Worm (Caenorhabditis elegans): ENCODE data around the gene srbc-68.

srbc-68 gene

ce11 chrV:3509878-3510277 is 36.5 kb downstream of the srbc-68 start, which contains the start of gene str-228:
str-228 (plus strand) TSS chrV:3510178.
- TF ChIP-seq rcor-1 (GFP tag; IDR thresholded peaks at IDR 0.05) (no peak), lin-54 (GFP tag; optimal IDR thresholded peaks at IDR 0.05) (no peak), repo-1 (tag; optimal IDR thresholded peaks at IDR 0.05) (no peak), hmg-20 (GFP tag; IDR thresholded peaks at IDR 0.05) (no peak), ztf-18 (tag; optimal IDR thresholded peaks at IDR 0.05) (no peak), bed-1 (GFP tag; IDR thresholded peaks at IDR 0.05) (no peak), efl-1 (GFP tag; optimal IDR thresholded peaks at IDR 0.05) (no peak), sdz-38 (tag; optimal IDR thresholded peaks at IDR 0.05) (no peak), snpc-4 (GFP tag; optimal IDR thresholded peaks at IDR 0.05) (no peak), snpc-4 (tag; optimal IDR thresholded peaks at IDR 0.05) (no peak), B0261.1 (tag; optimal IDR thresholded peaks at IDR 0.05) (no peak), hlh-26 (GFP tag; conservative IDR thresholded peaks at IDR 0.05) (no peak), hrde-1 (tag; optimal IDR thresholded peaks at IDR 0.05; ENCODE audit: borderline replicate concordance) (no peak), ZK185.1 (tag; optimal IDR thresholded peaks at IDR 0.05; ENCODE audit: poor library complexity, severe bottlenecking) (no peak), F39B2.1 (GFP tag; IDR thresholded peaks at IDR 0.05) (no peak), attf-5 (GFP tag; optimal IDR thresholded peaks at IDR 0.05) (no peak), F52B5.7 (tag; optimal IDR thresholded peaks at IDR 0.05) (no peak)

ce11 chrV:3507691-3508090 is 38.7 kb downstream of the srbc-68 start, which contains the start of gene str-225:
str-225 (plus strand) TSS chrV:3507822.
- no peak for TF ChIP-seq ekl-4 (GFP tag; IDR thresholded peaks at IDR 0.05)

DNA sequence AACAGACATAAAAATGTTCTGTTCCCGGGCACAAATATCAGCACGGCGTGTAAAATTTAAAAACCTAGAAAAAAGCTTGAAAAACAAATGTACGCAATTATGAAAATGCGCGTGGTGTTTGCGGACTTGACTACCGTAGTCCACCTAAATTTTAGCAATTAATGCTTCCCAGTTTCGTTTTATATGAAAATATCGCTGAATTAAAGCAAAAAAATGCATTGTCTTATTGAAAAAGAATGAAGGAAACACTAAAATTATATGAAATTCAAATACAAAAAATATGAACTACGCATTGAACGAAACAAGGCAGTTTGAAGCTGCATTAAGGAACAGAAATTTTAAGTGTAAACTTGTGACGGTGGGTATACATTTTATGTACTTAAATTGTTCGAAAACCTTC is 40.2 kb downstream of the srbc-68 start, which contains the start of gene ugt-64:
ugt-64 (minus strand) TSS at position 101 of the 400 bp plus-strand sequence.
- TF ChIP-seq lsl-1 (GFP tag; optimal IDR thresholded peaks at IDR 0.05), result peak; percentile 24

- TF ChIP-seq rpc-1 (optimal IDR thresholded peaks at IDR 0.05) (no peak), rpc-1 (tag; optimal IDR thresholded peaks at IDR 0.05) (no peak), tlf-1 (GFP tag; optimal IDR thresholded peaks at IDR 0.05) (no peak), ztf-6 (GFP tag; IDR thresholded peaks at IDR 0.05) (no peak), Y53F4B.3 (GFP tag; IDR thresholded peaks at IDR 0.05) (no peak), pha-4 (tag; optimal IDR thresholded peaks at IDR 0.05) (peak; percentile 48), tbp1 (GFP tag; optimal IDR thresholded peaks at IDR 0.05) (peak; percentile 21), zfh-2 (GFP tag; conservative IDR thresholded peaks at IDR 0.05) (no peak), atf-7 (tag; optimal IDR thresholded peaks at IDR 0.05) (peak; percentile 26), lin-54 (GFP tag; optimal IDR thresholded peaks at IDR 0.05) (no peak), Y53G8AR.9 (GFP tag; conservative IDR thresholded peaks at IDR 0.05) (no peak), unc-62 (GFP tag; optimal IDR thresholded peaks at IDR 0.05) (peak; percentile 62), ets-4 (GFP tag; optimal IDR thresholded peaks at IDR 0.05) (no peak), nhr-80 (tag; optimal IDR thresholded peaks at IDR 0.05) (peak; percentile 79), nfya-2 (GFP tag; IDR thresholded peaks at IDR 0.05) (no peak)
Observed at ce11 chrV:3505745-3506144, 40.7 kb downstream of the srbc-68 start.

- TF ChIP-seq lin-40 (tag; optimal IDR thresholded peaks at IDR 0.05), result no peak
- no peak for TF ChIP-seq ztf-22 (GFP tag; optimal IDR thresholded peaks at IDR 0.05)
- no peak for TF ChIP-seq B0261.1 (tag; optimal IDR thresholded peaks at IDR 0.05)
- no peak for TF ChIP-seq xnd-1 (tag; optimal IDR thresholded peaks at IDR 0.05)
- no peak for TF ChIP-seq pha-4 (tag; optimal IDR thresholded peaks at IDR 0.05)
- TF ChIP-seq mel-28 (tag; optimal IDR thresholded peaks at IDR 0.05; ENCODE audit: borderline replicate concordance), result no peak
- no peak for TF ChIP-seq C06A6.2 (GFP tag; conservative IDR thresholded peaks at IDR 0.05)
- no peak for TF ChIP-seq Y53G8AR.9 (GFP tag; conservative IDR thresholded peaks at IDR 0.05)
- no peak for TF ChIP-seq akir-1 (GFP tag; optimal IDR thresholded peaks at IDR 0.05)
- no peak for TF ChIP-seq unc-130 (GFP tag; optimal IDR thresholded peaks at IDR 0.05)
- no peak for TF ChIP-seq tbp1 (GFP tag; optimal IDR thresholded peaks at IDR 0.05)
- TF ChIP-seq mxl-1 (tag; optimal IDR thresholded peaks at IDR 0.05), result no peak
- TF ChIP-seq ZK185.1 (tag; optimal IDR thresholded peaks at IDR 0.05; ENCODE audit: poor library complexity, severe bottlenecking), result no peak
- TF ChIP-seq unc-62 (GFP tag; optimal IDR thresholded peaks at IDR 0.05), result no peak
- TF ChIP-seq hlh-12 (tag; optimal IDR thresholded peaks at IDR 0.05), result no peak
- no peak for TF ChIP-seq ets-4 (GFP tag; optimal IDR thresholded peaks at IDR 0.05)
- no peak for TF ChIP-seq nhr-90 (tag; optimal IDR thresholded peaks at IDR 0.05)
- TF ChIP-seq him-1 (tag; optimal IDR thresholded peaks at IDR 0.05), result no peak
Observed at ce11 chrV:3502038-3502437, 44.4 kb downstream of the srbc-68 start, which contains the start of the genes C07G3.8 and C07G3.10. C07G3.8 (minus strand) TSS chrV:3502138. C07G3.10 (plus strand) TSS chrV:3502307.
